Worm (Caenorhabditis elegans): ENCODE data around the gene C50C3.1.

- TF ChIP-seq skn-1 (tag; optimal IDR thresholded peaks at IDR 0.05) (no peak), fos-1 (tag; optimal IDR thresholded peaks at IDR 0.05) (no peak), lin-39 (tag; optimal IDR thresholded peaks at IDR 0.05) (no peak), lin-13 (GFP tag; optimal IDR thresholded peaks at IDR 0.05) (no peak), lsy-2 (tag; optimal IDR thresholded peaks at IDR 0.05) (no peak), unc-62 (GFP tag; optimal IDR thresholded peaks at IDR 0.05 in 1 of 2) (no peak), unc-62 (tag; optimal IDR thresholded peaks at IDR 0.05) (no peak), pha-4 (GFP tag; IDR thresholded peaks at IDR 0.05) (no peak), pha-4 (tag; optimal IDR thresholded peaks at IDR 0.05) (no peak), ceh-82 (tag; optimal IDR thresholded peaks at IDR 0.05) (no peak), jun-1 (tag; optimal IDR thresholded peaks at IDR 0.05) (no peak), mep-1 (tag; optimal IDR thresholded peaks at IDR 0.05) (no peak)
Observed at ce11 chrIII:8239325-8239724, 47.5 kb downstream of the C50C3.1 start, which contains the start of gene tsp-1.
